Worm (Caenorhabditis elegans): ENCODE measurements around the gene pqn-41.

ce11 chrIII:1949362-1949761 lies 43.6 kb downstream of the pqn-41 start:
- no peak for TF ChIP-seq lsy-2 (tag; optimal IDR thresholded peaks at IDR 0.05)
- TF ChIP-seq tbx-2 (tag; optimal IDR thresholded peaks at IDR 0.05) = no peak
- TF ChIP-seq skn-1 (tag; optimal IDR thresholded peaks at IDR 0.05) = no peak
- TF ChIP-seq ces-1 (GFP tag; optimal IDR thresholded peaks at IDR 0.05) = no peak
- TF ChIP-seq sup-37 (GFP tag; optimal IDR thresholded peaks at IDR 0.05) = no peak

All from whole organism, L1 larva.